Worm (Caenorhabditis elegans): ENCODE data around the gene sre-10.

- TF ChIP-seq sea-1 (GFP tag; conservative IDR thresholded peaks at IDR 0.05): no peak
- no peak for TF ChIP-seq ama-1 (optimal IDR thresholded peaks at IDR 0.05)
- no peak for TF ChIP-seq flt-1 (GFP tag; IDR thresholded peaks at IDR 0.05)
- TF ChIP-seq pes-1 (GFP tag; IDR thresholded peaks at IDR 0.05): no peak
- no peak for TF ChIP-seq F13C5.2 (tag; optimal IDR thresholded peaks at IDR 0.05)
- TF ChIP-seq tbx-37 (GFP tag; conservative IDR thresholded peaks at IDR 0.05): no peak
- TF ChIP-seq tra-4 (tag; optimal IDR thresholded peaks at IDR 0.05): no peak
- TF ChIP-seq scrt-1 (GFP tag; IDR thresholded peaks at IDR 0.05): no peak
- TF ChIP-seq hmbx-1 (tag; optimal IDR thresholded peaks at IDR 0.05): no peak
- TF ChIP-seq aly-1 (tag; optimal IDR thresholded peaks at IDR 0.05): no peak
Observed at ce11 chrV:7175201-7175600, 42.9 kb downstream of the sre-10 start, which contains the start of gene lgc-39.

All from whole organism, early embryonic.